Worm (Caenorhabditis elegans) whole organism, L3 larva: ENCODE data around the gene Y19D2B.1.
"Not testable (repeated sequence)": the region's sequence is repeated elsewhere in the genome, so short reads cannot be mapped to it uniquely, and the experiment has no call there.

Experiments
- R02D3.7 ChIP-seq: fragments of 150-350 bp; optimal IDR thresholded peaks from 2 replicates; lab custom pipeline; 2014; ENCODE audit warnings: missing biosample characterization, missing genetic modification characterization
- ZK546.5 ChIP-seq: sonication (generic microtip); optimal IDR thresholded peaks from 2 replicates; lab custom pipeline; 2017; ENCODE audit warnings: missing biosample characterization, missing genetic modification characterization
- aly-2 ChIP-seq: fragments of 150-350 bp; optimal IDR thresholded peaks from 2 replicates; lab custom pipeline; 2014; ENCODE audit warnings: missing biosample characterization, missing genetic modification characterization
- ama-1 ChIP-seq: fragments of 150-350 bp; optimal IDR thresholded peaks from 2 replicates; lab custom pipeline; 2018
- ceh-16 ChIP-seq: sonication (generic microtip); optimal IDR thresholded peaks from 2 replicates; lab custom pipeline; 2017; ENCODE audit warnings: missing biosample characterization, missing genetic modification characterization
- ceh-28 ChIP-seq: fragments of 150-350 bp; optimal IDR thresholded peaks from 2 replicates; lab custom pipeline; 2014; ENCODE audit warnings: missing biosample characterization, missing genetic modification reagents, missing genetic modification characterization
- ceh-82 ChIP-seq: fragments of 150-350 bp; optimal IDR thresholded peaks from 2 replicates; lab custom pipeline; 2014; ENCODE audit warnings: missing biosample characterization, missing genetic modification characterization
- ceh-9 ChIP-seq: sonication (generic microtip); optimal IDR thresholded peaks from 2 replicates; lab custom pipeline; 2018; ENCODE audit warnings: missing biosample characterization, missing genetic modification characterization
- egl-27 ChIP-seq: sonication (generic microtip); optimal IDR thresholded peaks from 4 replicates; lab custom pipeline; 2017; ENCODE audit warnings: missing biosample characterization, missing genetic modification reagents, missing genetic modification characterization
- elt-1 ChIP-seq: fragments of 150-350 bp; optimal IDR thresholded peaks from 2 replicates; lab custom pipeline; 2014; ENCODE audit warnings: missing biosample characterization, missing genetic modification characterization
- elt-2 ChIP-seq: sonication (generic microtip); optimal IDR thresholded peaks from 2 replicates; lab custom pipeline; 2016; ENCODE audit warnings: missing genetic modification reagents, mild to moderate bottlenecking, missing genetic modification characterization, missing compliant biosample characterization
- elt-3 ChIP-seq, 3 experiments: fragments of 150-350 bp in 1 of 3; sonication (generic microtip) in 2 of 3; optimal IDR thresholded peaks; 2 replicates in 2 of 3; 4 replicates in 1 of 3; lab custom pipeline; 2014 to 2017; ENCODE audit warnings: missing biosample characterization in 3 of 3, missing genetic modification characterization in 3 of 3
- eor-1 ChIP-seq, 2 experiments: fragments of 150-350 bp; optimal IDR thresholded peaks; 2 replicates each; lab custom pipeline; 2014 to 2018; ENCODE audit warnings: missing biosample characterization in 2 of 2, missing genetic modification characterization in 2 of 2
- fkh-2 ChIP-seq: fragments of 150-350 bp; optimal IDR thresholded peaks from 2 replicates; lab custom pipeline; 2014; ENCODE audit warnings: missing biosample characterization, missing genetic modification reagents, missing genetic modification characterization
- fos-1 ChIP-seq: fragments of 150-350 bp; optimal IDR thresholded peaks from 2 replicates; lab custom pipeline; 2014; ENCODE audit warnings: missing biosample characterization, missing genetic modification characterization
- jun-1 ChIP-seq: fragments of 150-350 bp; optimal IDR thresholded peaks from 2 replicates; lab custom pipeline; 2014; ENCODE audit warnings: missing biosample characterization, missing genetic modification reagents, missing genetic modification characterization
- lin-39 ChIP-seq: fragments of 150-350 bp; optimal IDR thresholded peaks from 2 replicates; lab custom pipeline; 2018; ENCODE audit warnings: missing biosample characterization, missing genetic modification reagents, missing genetic modification characterization
- lsy-12 ChIP-seq: sonication (generic microtip); optimal IDR thresholded peaks from 2 replicates; lab custom pipeline; 2016; ENCODE audit warnings: mild to moderate bottlenecking, missing genetic modification characterization, missing compliant biosample characterization
- mdl-1 ChIP-seq: fragments of 150-350 bp; optimal IDR thresholded peaks from 2 replicates; lab custom pipeline; 2014; ENCODE audit warnings: missing biosample characterization, missing genetic modification characterization
- mml-1 ChIP-seq: fragments of 150-350 bp; sonication (generic microtip); optimal IDR thresholded peaks from 3 replicates; lab custom pipeline; 2014; ENCODE audit warnings: missing biosample characterization, missing genetic modification characterization
- nfya-1 ChIP-seq: sonication (generic microtip); optimal IDR thresholded peaks from 2 replicates; lab custom pipeline; 2017; ENCODE audit warnings: missing genetic modification characterization, mild to moderate bottlenecking, missing compliant biosample characterization, antibody characterized with exemption, moderate library complexity; ENCODE audit not compliant: insufficient read depth
- nhr-12 ChIP-seq: fragments of 150-350 bp; optimal IDR thresholded peaks from 2 replicates; lab custom pipeline; 2014; ENCODE audit warnings: missing biosample characterization, missing genetic modification characterization
- nhr-23 ChIP-seq: fragments of 150-350 bp; optimal IDR thresholded peaks from 2 replicates; lab custom pipeline; 2014; ENCODE audit warnings: missing biosample characterization, missing genetic modification reagents, missing genetic modification characterization
- nhr-25 ChIP-seq: sonication (generic microtip); optimal IDR thresholded peaks from 2 replicates; lab custom pipeline; 2017; ENCODE audit warnings: missing biosample characterization, missing genetic modification characterization
- nhr-28 ChIP-seq: fragments of 150-350 bp; optimal IDR thresholded peaks from 2 replicates; lab custom pipeline; 2014; ENCODE audit warnings: missing biosample characterization, missing genetic modification characterization
- nhr-43 ChIP-seq: sonication (generic microtip); optimal IDR thresholded peaks from 2 replicates; lab custom pipeline; 2016; ENCODE audit warnings: mild to moderate bottlenecking, missing genetic modification characterization, missing compliant biosample characterization; ENCODE audit not compliant: poor library complexity, severe bottlenecking
- nhr-67 ChIP-seq: fragments of 150-350 bp; optimal IDR thresholded peaks from 2 replicates; lab custom pipeline; 2014; ENCODE audit warnings: missing biosample characterization, missing genetic modification characterization
- nhr-76 ChIP-seq: fragments of 150-350 bp; sonication (generic microtip); optimal IDR thresholded peaks from 5 replicates; lab custom pipeline; 2014; ENCODE audit warnings: missing biosample characterization, missing genetic modification characterization
- nhr-77 ChIP-seq: fragments of 150-350 bp; optimal IDR thresholded peaks from 2 replicates; lab custom pipeline; 2014; ENCODE audit warnings: missing biosample characterization, missing genetic modification characterization
- pqm-1 ChIP-seq: fragments of 150-350 bp; optimal IDR thresholded peaks from 2 replicates; lab custom pipeline; 2017; ENCODE audit warnings: missing biosample characterization, missing genetic modification characterization, inconsistent platforms
- sea-2 ChIP-seq: fragments of 150-350 bp; sonication (generic microtip); optimal IDR thresholded peaks from 4 replicates; lab custom pipeline; 2014; ENCODE audit warnings: missing biosample characterization, missing genetic modification reagents, missing genetic modification characterization
- skn-1 ChIP-seq: fragments of 150-350 bp; optimal IDR thresholded peaks from 2 replicates; lab custom pipeline; 2014; ENCODE audit warnings: missing biosample characterization, missing genetic modification characterization
- unc-62 ChIP-seq: fragments of 150-350 bp; sonication (generic microtip); optimal IDR thresholded peaks from 4 replicates; lab custom pipeline; 2014; ENCODE audit warnings: missing biosample characterization, missing genetic modification reagents, missing genetic modification characterization
- zag-1 ChIP-seq: fragments of 150-350 bp; optimal IDR thresholded peaks from 2 replicates; lab custom pipeline; 2014; ENCODE audit warnings: missing biosample characterization, missing genetic modification characterization

The Y19D2B.1 gene

DNA sequence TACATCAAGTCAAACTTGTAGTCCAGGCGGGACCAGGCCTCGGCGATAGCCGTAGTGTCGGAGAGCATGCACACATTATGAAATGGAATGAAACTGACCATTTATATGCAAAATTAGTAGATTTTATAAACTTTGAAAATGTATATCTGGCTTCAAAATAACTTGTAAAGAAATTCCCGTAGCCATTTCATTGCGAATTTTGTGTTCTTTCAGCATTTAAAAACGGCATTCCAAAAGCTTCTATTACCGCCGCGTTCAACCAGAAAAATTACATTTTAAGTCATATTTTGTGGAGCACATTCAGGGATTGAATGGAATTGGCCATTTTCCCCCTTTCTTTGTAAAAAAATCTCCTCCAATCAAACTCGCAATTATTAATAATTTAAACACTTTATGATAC, at the start of gene Y19D2B.1:
Gene Y19D2B.1 (minus strand): TSS at position 101 of the 400 bp plus-strand sequence.
- TF ChIP-seq nhr-67 (tag; lab: Kevin White, UChicago); ceh-9 (tag; lab: Kevin White, UChicago); elt-3 (tag; optimal IDR thresholded peaks at IDR 0.05; lab: Kevin White, UChicago): not testable (repeated sequence)

DNA sequence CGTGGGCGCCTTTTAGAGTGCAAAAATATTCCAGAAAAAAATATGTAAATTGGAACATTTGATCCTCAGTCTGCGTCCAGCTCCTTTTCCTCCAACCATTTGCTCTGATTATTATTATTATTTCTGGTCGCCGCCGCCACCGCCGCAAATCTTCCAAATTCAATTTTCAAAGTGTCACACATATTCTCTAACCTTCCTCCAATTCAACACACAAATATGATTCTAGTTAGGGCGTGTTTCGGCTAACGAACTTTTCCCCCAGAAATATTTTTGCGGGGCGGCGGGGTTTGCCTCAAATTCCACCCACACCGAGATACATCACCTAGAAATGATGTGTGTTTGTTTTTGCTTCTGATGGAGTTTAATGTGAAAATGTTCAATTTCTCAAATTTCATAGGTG, 48.9 kb upstream of the Y19D2B.1 start:
- no peak for TF ChIP-seq ceh-9 (tag; lab: Kevin White, UChicago)
- TF ChIP-seq nhr-43 (tag; lab: Kevin White, UChicago) = no peak
- TF ChIP-seq fkh-2 (tag; lab: Kevin White, UChicago) = no peak
- TF ChIP-seq elt-3 (tag; optimal IDR thresholded peaks at IDR 0.05; lab: Kevin White, UChicago) = no peak
- no peak for TF ChIP-seq nhr-77
- no peak for TF ChIP-seq egl-27 (tag; lab: Kevin White, UChicago)
- TF ChIP-seq lin-39 (tag; lab: Kevin White, UChicago) = no peak
- TF ChIP-seq, all 47 proteins: peak for 0

DNA sequence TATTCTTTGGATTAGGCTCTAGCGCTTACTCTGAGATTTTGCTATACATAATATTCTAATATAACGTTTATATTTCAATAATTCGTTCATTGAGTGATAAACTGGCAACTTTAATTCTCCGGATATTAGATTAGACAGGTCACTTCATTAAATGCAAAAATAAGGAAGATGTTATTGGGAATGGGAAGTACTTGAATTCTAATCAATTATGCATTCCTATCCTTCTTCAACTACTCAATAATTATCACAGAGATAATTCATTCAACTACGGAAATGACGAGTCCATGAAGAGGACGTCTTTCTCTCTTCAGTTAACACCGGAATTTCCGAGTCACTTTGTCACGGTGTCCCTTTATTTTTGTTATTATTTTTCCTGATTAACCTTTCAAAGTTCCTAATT, 47.9 kb upstream of the Y19D2B.1 start:
- TF ChIP-seq ceh-28 (tag; lab: Kevin White, UChicago) = no peak
- TF ChIP-seq ama-1 (lab: Kevin White, UChicago) = no peak
- no peak for TF ChIP-seq elt-2 (tag; lab: Kevin White, UChicago)
- TF ChIP-seq nhr-76 (tag; lab: Kevin White, UChicago) = no peak
- no peak for TF ChIP-seq unc-62
- no peak for TF ChIP-seq ceh-82 (tag; lab: Kevin White, UChicago)
- no peak for TF ChIP-seq sea-2
- TF ChIP-seq ZK546.5 (tag; lab: Kevin White, UChicago) = no peak
- TF ChIP-seq lsy-12 = no peak
- TF ChIP-seq mml-1 (tag; lab: Kevin White, UChicago) = no peak
- no peak for TF ChIP-seq mdl-1 (tag; lab: Kevin White, UChicago)
- no peak for TF ChIP-seq fos-1 (tag; lab: Kevin White, UChicago)
- no peak for TF ChIP-seq pqm-1
- no peak for TF ChIP-seq nhr-67 (tag; lab: Kevin White, UChicago)
- no peak for TF ChIP-seq nfya-1
- no peak for TF ChIP-seq elt-3 (tag; optimal IDR thresholded peaks at IDR 0.05; lab: Kevin White, UChicago)
- no peak for TF ChIP-seq aly-2 (tag; lab: Kevin White, UChicago)
- no peak for TF ChIP-seq nhr-23 (tag; lab: Kevin White, UChicago)
- no peak for TF ChIP-seq nhr-12 (tag; lab: Kevin White, UChicago)
- no peak for TF ChIP-seq lin-39 (tag; lab: Kevin White, UChicago)
- TF ChIP-seq, all 47 proteins: peak for 0

ce11 chrII:10964748-10965147, 42.0 kb upstream of the Y19D2B.1 start:
- TF ChIP-seq sea-2 (no peak), lin-39 (tag; lab: Kevin White, UChicago) (no peak), ZK546.5 (tag; lab: Kevin White, UChicago) (no peak), R02D3.7 (no peak), skn-1 (tag; lab: Kevin White, UChicago) (no peak), elt-1 (tag; lab: Kevin White, UChicago) (no peak), fkh-2 (tag; lab: Kevin White, UChicago) (no peak), nhr-76 (tag; lab: Kevin White, UChicago) (no peak), ceh-28 (tag; lab: Kevin White, UChicago) (no peak), jun-1 (no peak), zag-1 (tag; lab: Kevin White, UChicago) (no peak), unc-62 (no peak), aly-2 (tag; lab: Kevin White, UChicago) (no peak), nhr-67 (tag; lab: Kevin White, UChicago) (no peak), ceh-82 (tag; lab: Kevin White, UChicago) (no peak), ceh-16 (tag; lab: Kevin White, UChicago) (no peak), nhr-43 (tag; lab: Kevin White, UChicago) (no peak), elt-2 (tag; lab: Kevin White, UChicago) (no peak), pqm-1 (no peak)

DNA sequence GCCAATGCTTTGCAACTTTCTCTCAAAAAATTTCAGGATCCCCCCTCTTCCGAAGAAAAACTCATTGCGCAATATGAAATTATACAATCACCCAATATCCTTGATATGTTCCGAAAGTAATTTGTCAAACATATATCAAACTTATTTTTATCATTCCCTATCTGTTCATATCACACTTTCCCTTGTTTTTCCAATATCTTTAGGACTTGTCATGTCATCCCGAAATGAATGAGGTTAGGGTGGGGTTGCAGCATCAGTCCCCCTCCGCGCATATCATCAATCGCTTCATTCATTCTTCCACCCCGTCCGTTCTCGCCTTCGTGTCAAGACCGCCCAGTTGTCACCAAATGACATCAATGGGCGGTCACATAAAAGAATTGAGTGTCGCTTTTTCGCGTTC, 36.9 kb upstream of the Y19D2B.1 start:
- no peak for TF ChIP-seq eor-1 (tag; optimal IDR thresholded peaks at IDR 0.05; lab: Kevin White, UChicago)
- no peak for TF ChIP-seq nhr-25 (tag; lab: Kevin White, UChicago)
- TF ChIP-seq ZK546.5 (tag; lab: Kevin White, UChicago) = no peak
- no peak for TF ChIP-seq elt-3 (tag; optimal IDR thresholded peaks at IDR 0.05; lab: Kevin White, UChicago)
- TF ChIP-seq egl-27 (tag; lab: Kevin White, UChicago) = no peak
- TF ChIP-seq nhr-28 (tag; lab: Kevin White, UChicago) = no peak
- no peak for TF ChIP-seq elt-2 (tag; lab: Kevin White, UChicago)
- no peak for TF ChIP-seq ceh-16 (tag; lab: Kevin White, UChicago)
- TF ChIP-seq, all 47 proteins: peak for 0
